Worm (Caenorhabditis elegans): ENCODE data around the gene iff-2.

ce11 chrII:8590684-8591083 lies 29.5 kb upstream of the iff-2 start, which contains the start of gene aptf-4:
- TF ChIP-seq T22C8.4 (GFP tag; IDR thresholded peaks at IDR 0.05), result no peak
- TF ChIP-seq cog-1 (tag; optimal IDR thresholded peaks at IDR 0.05), result no peak
- TF ChIP-seq flt-1 (GFP tag; IDR thresholded peaks at IDR 0.05), result no peak
- TF ChIP-seq klf-2 (GFP tag; conservative IDR thresholded peaks at IDR 0.05), result no peak
- TF ChIP-seq med-1 (GFP tag; optimal IDR thresholded peaks at IDR 0.05; ENCODE audit: insufficient read depth), result no peak

Measured in whole organism, midembryonic.